Worm (Caenorhabditis elegans) whole organism, L1 larva: ENCODE results near the gene ZK622.5.

Source experiments
- Y116A8C.19 ChIP-seq: sonication (generic microtip); optimal IDR thresholded peaks from 2 replicates; lab custom pipeline; 2016; ENCODE audit warnings: missing compliant biosample characterization, missing genetic modification characterization, borderline replicate concordance
- ceh-82 ChIP-seq, 3 experiments: fragments of 150-350 bp in 1 of 3; sonication (generic microtip) in 2 of 3; optimal IDR thresholded peaks; 2 replicates each; lab custom pipeline; 2014 to 2017; ENCODE audit warnings: missing biosample characterization in 3 of 3, missing genetic modification characterization in 3 of 3
- dsc-1 ChIP-seq: sonication (generic microtip); optimal IDR thresholded peaks from 2 replicates; lab custom pipeline; 2016; ENCODE audit warnings: mild to moderate bottlenecking, missing genetic modification characterization, missing compliant biosample characterization
- efl-1 ChIP-seq, 4 experiments: fragments of 150-350 bp; optimal IDR thresholded peaks in 3 of 4; peaks in 1 of 4; 1 replicate in 1 of 4; 2 replicates in 3 of 4; lab custom pipeline; 2014; ENCODE audit warnings: missing biosample characterization in 2 of 4, missing genetic modification characterization in 2 of 4, missing genetic modification reagents in 2 of 4
- efl-3 ChIP-seq: fragments of 200-800 bp; sonication (Bioruptor generic); optimal IDR thresholded peaks from 2 replicates; lab custom pipeline; 2018; ENCODE audit warnings: mild to moderate bottlenecking, missing genetic modification characterization, missing compliant biosample characterization
- egl-13 ChIP-seq: sonication (generic microtip); optimal IDR thresholded peaks from 2 replicates; lab custom pipeline; 2016; ENCODE audit warnings: missing genotype, missing genetic modification reagents, missing genetic modification characterization, missing compliant biosample characterization
- ets-5 ChIP-seq: fragments of 200-800 bp; sonication (Bioruptor generic); IDR thresholded peaks from 2 replicates; pipeline ENCODE4 v1.3.6; 2022; ENCODE audit warnings: missing genetic modification characterization, missing compliant biosample characterization
- fkh-10 ChIP-seq: sonication (generic microtip); optimal IDR thresholded peaks from 2 replicates; lab custom pipeline; 2017; ENCODE audit warnings: missing biosample characterization, missing genetic modification reagents, missing genetic modification characterization
- fkh-8 ChIP-seq: sonication (generic microtip); optimal IDR thresholded peaks from 2 replicates; lab custom pipeline; 2016; ENCODE audit warnings: mild to moderate bottlenecking, missing genetic modification characterization, missing compliant biosample characterization
- grh-1 ChIP-seq: fragments of 200-800 bp; sonication (Bioruptor generic); IDR thresholded peaks from 2 replicates; pipeline ENCODE4 v1.3.6; 2022; ENCODE audit warnings: missing genetic modification reagents, missing genetic modification characterization, missing compliant biosample characterization
- hlh-17 ChIP-seq: fragments of 200-800 bp; sonication (Bioruptor generic); optimal IDR thresholded peaks from 2 replicates; lab custom pipeline; 2018; ENCODE audit warnings: missing genetic modification characterization, mild to moderate bottlenecking, missing compliant biosample characterization, moderate library complexity, borderline replicate concordance
- hlh-4 ChIP-seq: sonication (generic microtip); optimal IDR thresholded peaks from 2 replicates; lab custom pipeline; 2016; ENCODE audit warnings: mild to moderate bottlenecking, missing genetic modification characterization, missing compliant biosample characterization
- hpl-2 ChIP-seq: fragments of 150-350 bp; optimal IDR thresholded peaks from 2 replicates; lab custom pipeline; 2014; ENCODE audit warnings: missing biosample characterization, missing genetic modification reagents, missing genetic modification characterization
- isw-1 ChIP-seq: fragments of 200-800 bp; sonication (Bioruptor generic); IDR thresholded peaks from 2 replicates; pipeline ENCODE4 v1.3.6; 2022; ENCODE audit warnings: missing genetic modification characterization, missing compliant biosample characterization
- jun-1 ChIP-seq: fragments of 150-350 bp; optimal IDR thresholded peaks from 2 replicates; lab custom pipeline; 2014; ENCODE audit warnings: missing biosample characterization, missing genetic modification reagents, missing genetic modification characterization
- lin-14 ChIP-seq: fragments of 200-800 bp; sonication (Bioruptor generic); optimal IDR thresholded peaks from 2 replicates; lab custom pipeline; 2018; ENCODE audit warnings: mild to moderate bottlenecking, missing genetic modification characterization, moderate library complexity, missing compliant biosample characterization
- lin-15B ChIP-seq: fragments of 150-350 bp; sonication (generic microtip); optimal IDR thresholded peaks from 3 replicates; lab custom pipeline; 2014; ENCODE audit warnings: missing biosample characterization, missing genetic modification characterization
- lin-35 ChIP-seq, 2 experiments: fragments of 150-350 bp; optimal IDR thresholded peaks; 2 replicates each; lab custom pipeline; 2014; ENCODE audit warnings: missing biosample characterization in 2 of 2, missing genetic modification characterization in 2 of 2, missing genetic modification reagents in 2 of 2
- lsy-2 ChIP-seq, 2 experiments: fragments of 150-350 bp; optimal IDR thresholded peaks; 2 replicates each; lab custom pipeline; 2014; ENCODE audit warnings: missing biosample characterization in 2 of 2, missing genetic modification characterization in 2 of 2
- mef-2 ChIP-seq: fragments of 150-350 bp; optimal IDR thresholded peaks from 2 replicates; lab custom pipeline; 2014; ENCODE audit warnings: missing biosample characterization, missing genetic modification characterization
- mep-1 ChIP-seq: fragments of 150-350 bp; optimal IDR thresholded peaks from 2 replicates; lab custom pipeline; 2014; ENCODE audit warnings: missing biosample characterization, missing genetic modification characterization
- nhr-11 ChIP-seq: fragments of 150-350 bp; optimal IDR thresholded peaks from 2 replicates; lab custom pipeline; 2014; ENCODE audit warnings: missing biosample characterization, missing genetic modification characterization
- nhr-237 ChIP-seq: fragments of 150-350 bp; optimal IDR thresholded peaks from 2 replicates; lab custom pipeline; 2014; ENCODE audit warnings: missing biosample characterization, missing genetic modification characterization
- nhr-28 ChIP-seq: fragments of 150-350 bp; optimal IDR thresholded peaks from 2 replicates; lab custom pipeline; 2014; ENCODE audit warnings: missing biosample characterization, missing genetic modification characterization
- nhr-47 ChIP-seq: sonication (generic microtip); optimal IDR thresholded peaks from 2 replicates; lab custom pipeline; 2016; ENCODE audit warnings: mild to moderate bottlenecking, missing genetic modification characterization, moderate library complexity, missing compliant biosample characterization
- nhr-71 ChIP-seq: sonication (generic microtip); optimal IDR thresholded peaks from 2 replicates; lab custom pipeline; 2016; ENCODE audit warnings: mild to moderate bottlenecking, missing genetic modification characterization, moderate library complexity, missing compliant biosample characterization
- nhr-84 ChIP-seq: sonication (generic microtip); optimal IDR thresholded peaks from 2 replicates; lab custom pipeline; 2017; ENCODE audit warnings: missing biosample characterization, missing genetic modification characterization
- pag-3 ChIP-seq: sonication (generic microtip); optimal IDR thresholded peaks from 2 replicates; lab custom pipeline; 2017; ENCODE audit warnings: missing genetic modification characterization, mild to moderate bottlenecking, missing compliant biosample characterization, antibody characterized with exemption, borderline replicate concordance; ENCODE audit not compliant: insufficient read depth
- pax-3 ChIP-seq: fragments of 200-800 bp; sonication (Bioruptor generic); optimal IDR thresholded peaks from 2 replicates; lab custom pipeline; 2018; ENCODE audit warnings: mild to moderate bottlenecking, missing genetic modification characterization, moderate library complexity, missing compliant biosample characterization
- rnt-1 ChIP-seq: sonication (generic microtip); optimal IDR thresholded peaks from 2 replicates; lab custom pipeline; 2016; ENCODE audit warnings: mild to moderate bottlenecking, missing genetic modification characterization, moderate library complexity, missing compliant biosample characterization
- skn-1 ChIP-seq: fragments of 150-350 bp; optimal IDR thresholded peaks from 2 replicates; lab custom pipeline; 2014; ENCODE audit warnings: missing biosample characterization, missing genetic modification characterization
- sox-4 ChIP-seq: sonication (generic microtip); optimal IDR thresholded peaks from 2 replicates; lab custom pipeline; 2016; ENCODE audit warnings: missing genetic modification characterization, missing compliant biosample characterization
- sup-37 ChIP-seq: fragments of 200-800 bp; sonication (Bioruptor generic); optimal IDR thresholded peaks from 2 replicates; lab custom pipeline; 2018; ENCODE audit warnings: mild to moderate bottlenecking, missing genetic modification characterization, missing compliant biosample characterization
- swsn-7 ChIP-seq: sonication (generic microtip); optimal IDR thresholded peaks from 2 replicates; lab custom pipeline; 2016; ENCODE audit warnings: missing genetic modification characterization, missing compliant biosample characterization
- tlp-1 ChIP-seq: fragments of 150-350 bp; optimal IDR thresholded peaks from 2 replicates; lab custom pipeline; 2014; ENCODE audit warnings: missing biosample characterization, missing genetic modification characterization
- unc-130 ChIP-seq: fragments of 150-350 bp; optimal IDR thresholded peaks from 2 replicates; lab custom pipeline; 2017; ENCODE audit warnings: missing biosample characterization, missing genetic modification characterization, inconsistent platforms
- ztf-4 ChIP-seq: fragments of 150-350 bp; optimal IDR thresholded peaks from 2 replicates; lab custom pipeline; 2014; ENCODE audit warnings: missing biosample characterization, missing genetic modification characterization

The ZK622.5 gene

ce11 chrII:5326024-5326627 is 36.9 kb downstream of the ZK622.5 start (continued):
- TF ChIP-seq unc-130 (no peak), isw-1 (GFP tag; lab: Robert Waterston, UW) (peak; percentile 33), tlp-1 (tag; lab: Kevin White, UChicago) (no peak), efl-3 (GFP tag; lab: Kevin White, UChicago) (no peak), lin-14 (peak; percentile 95), lin-35 (GFP tag; optimal IDR thresholded peaks at IDR 0.05; lab: Kevin White, UChicago) (peak in 1 of 2 experiments; percentile 53), fkh-10 (GFP tag; lab: Kevin White, UChicago) (peak; percentile 74), sox-4 (tag; lab: Kevin White, UChicago) (no peak), nhr-237 (tag; lab: Kevin White, UChicago) (peak; percentile 18)

ce11 chrII:5326891-5327290 is 37.6 kb downstream of the ZK622.5 start:
- TF ChIP-seq dsc-1 (tag; lab: Kevin White, UChicago) (peak; percentile 99), rnt-1 (no peak), nhr-28 (no peak), ets-5 (GFP tag; lab: Robert Waterston, UW) (0 out of 2 replicates have a peak, but pooled peaks have one; percentile 82), nhr-47 (tag; lab: Kevin White, UChicago) (peak; percentile 60), mep-1 (tag; lab: Kevin White, UChicago) (no peak), egl-13 (tag; lab: Kevin White, UChicago) (peak; percentile 8), nhr-71 (tag; lab: Kevin White, UChicago) (peak; percentile 4), nhr-11 (tag; lab: Kevin White, UChicago) (peak; percentile 19), mef-2 (tag; lab: Kevin White, UChicago) (no peak), nhr-84 (no peak), jun-1 (tag; lab: Kevin White, UChicago) (no peak), sup-37 (no peak), unc-130 (no peak), sox-4 (tag; lab: Kevin White, UChicago) (peak; percentile 70), fkh-8 (peak; percentile 57), pax-3 (tag; lab: Kevin White, UChicago) (peak; percentile 72)

DNA sequence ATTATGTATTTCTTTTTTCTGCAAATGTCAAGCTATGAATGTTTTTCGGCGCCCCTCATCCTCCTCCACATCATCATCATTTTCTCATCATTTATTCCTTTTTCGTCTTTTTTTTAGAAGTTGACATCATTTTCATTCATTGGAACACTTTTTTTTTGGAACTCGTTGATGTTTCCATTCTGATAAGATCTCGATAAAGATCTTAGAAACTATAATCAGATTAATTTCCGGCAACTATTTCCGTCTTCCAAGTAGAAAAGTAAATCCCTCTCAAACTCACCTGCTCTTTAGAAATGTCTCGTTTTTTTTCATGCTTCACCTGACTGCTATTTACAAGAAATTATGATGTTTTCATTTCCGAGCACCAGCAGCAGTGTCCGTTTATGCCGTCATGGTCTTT is 39.7 kb downstream of the ZK622.5 start:
- TF ChIP-seq fkh-8 (peak; percentile 84), lsy-2 (tag; optimal IDR thresholded peaks at IDR 0.05; lab: Kevin White, UChicago) (peak in 1 of 2 experiments; percentile 10), ceh-82 (tag; optimal IDR thresholded peaks at IDR 0.05; lab: Kevin White, UChicago) (no peak), nhr-11 (tag; lab: Kevin White, UChicago) (peak; percentile 41), mef-2 (tag; lab: Kevin White, UChicago) (no peak), nhr-71 (tag; lab: Kevin White, UChicago) (peak; percentile 75), hpl-2 (GFP tag; lab: Kevin White, UChicago) (no peak), pax-3 (tag; lab: Kevin White, UChicago) (peak; percentile 70), skn-1 (tag; lab: Kevin White, UChicago) (no peak), ztf-4 (tag; lab: Kevin White, UChicago) (peak; percentile 12), hlh-17 (no peak), pag-3 (tag; lab: Kevin White, UChicago) (no peak), Y116A8C.19 (tag; lab: Kevin White, UChicago) (no peak), dsc-1 (tag; lab: Kevin White, UChicago) (peak; percentile 89), hlh-4 (peak; percentile 9), sox-4 (tag; lab: Kevin White, UChicago) (peak; percentile 1), egl-13 (tag; lab: Kevin White, UChicago) (peak; percentile 39), grh-1 (no peak), efl-1 (optimal IDR thresholded peaks at IDR 0.05; lab: Kevin White, UChicago) (no peak), efl-1 (GFP tag; optimal IDR thresholded peaks at IDR 0.05 in 1 of 2; lab: Kevin White, UChicago) (peak in 1 of 2 experiments; percentile 36), lin-14 (peak; percentile 54), lin-15B (no peak), mep-1 (tag; lab: Kevin White, UChicago) (peak; percentile 27), nhr-47 (tag; lab: Kevin White, UChicago) (peak; percentile 60), swsn-7 (tag; lab: Kevin White, UChicago) (peak; percentile 2)
